Fruit fly (Drosophila melanogaster) whole organism, adult: ENCODE measurements around the gene PGRP-LF.

Source experiments
- CG1620 ChIP-seq: fragments of 200-800 bp; sonication (Bioruptor generic); optimal IDR thresholded peaks from 2 replicates; lab custom pipeline; 2016; ENCODE audit warnings: missing biosample characterization, missing genetic modification characterization
- ovo ChIP-seq: fragments of 200-800 bp; sonication (Bioruptor generic); optimal IDR thresholded peaks from 2 replicates; lab custom pipeline; 2016; ENCODE audit warnings: missing biosample characterization, missing genetic modification characterization

- TF ChIP-seq CG1620 (GFP tag; lab: Kevin White, UChicago) (no peak), ovo (GFP tag; lab: Kevin White, UChicago) (no peak)
Observed at dm6 chr3L:9349314-9349733, at the start of gene PGRP-LF.
